Fruit fly (Drosophila melanogaster): ENCODE measurements around the gene CG7382.

- TF ChIP-seq Eip78C (GFP tag) (no peak), CG10631 (GFP tag; optimal IDR thresholded peaks at IDR 0.05) (no peak), fd85E (GFP tag; optimal IDR thresholded peaks at IDR 0.05) (no peak), Sox102F (GFP tag; optimal IDR thresholded peaks at IDR 0.05) (no peak), CG32006 (GFP tag; optimal IDR thresholded peaks at IDR 0.05) (no peak), dac (GFP tag; optimal IDR thresholded peaks at IDR 0.05) (no peak), salr (GFP tag; optimal IDR thresholded peaks at IDR 0.05) (no peak), net (GFP tag; optimal IDR thresholded peaks at IDR 0.05) (no peak), CG11294 (GFP tag; IDR thresholded peaks at IDR 0.05) (no peak), Eip75B (GFP tag; optimal IDR thresholded peaks at IDR 0.05) (no peak), Eip93F (GFP tag; optimal IDR thresholded peaks at IDR 0.05) (no peak), Smox (GFP tag; optimal IDR thresholded peaks at IDR 0.05) (no peak), acj6 (GFP tag; optimal IDR thresholded peaks at IDR 0.05) (no peak), topi (GFP tag; optimal IDR thresholded peaks at IDR 0.05) (no peak)
Observed at dm6 chr2L:5489084-5489617, 30.5 kb downstream of the CG7382 start.
